Worm (Caenorhabditis elegans): ENCODE measurements around the gene C06A1.3.

The C06A1.3 gene

ce11 chrII:10542654-10543456 is 29.2 kb upstream of the C06A1.3 start (continued):
- TF ChIP-seq daf-16 (GFP tag; optimal IDR thresholded peaks at IDR 0.05) = no peak
- TF ChIP-seq daf-16 (tag; optimal IDR thresholded peaks at IDR 0.05) = peak; percentile 17
- TF ChIP-seq T26A8.4 (GFP tag; IDR thresholded peaks at IDR 0.05) = peak; percentile 51
- no peak for TF ChIP-seq nhr-42 (GFP tag; IDR thresholded peaks at IDR 0.05)
- TF ChIP-seq F44E2.7 (GFP tag; IDR thresholded peaks at IDR 0.05) = no peak
- TF ChIP-seq hlh-11 (tag; optimal IDR thresholded peaks at IDR 0.05) = no peak
- TF ChIP-seq lsy-2 (tag; optimal IDR thresholded peaks at IDR 0.05) = peak in 1 of 2 experiments; percentile 29
- TF ChIP-seq ztf-11 (tag; optimal IDR thresholded peaks at IDR 0.05) = no peak
- peak; percentile 66; the same call in 1 of the 2 replicates for TF ChIP-seq arid-1 (GFP tag; conservative IDR thresholded peaks at IDR 0.05)
- TF ChIP-seq nhr-48 (tag; optimal IDR thresholded peaks at IDR 0.05) = peak; percentile 7
- TF ChIP-seq zip-11 (GFP tag; IDR thresholded peaks at IDR 0.05) = no peak; the same call in 1 of the 2 replicates
- TF ChIP-seq R02D3.7 (tag; optimal IDR thresholded peaks at IDR 0.05) = no peak
- no peak for TF ChIP-seq cey-2 (tag; optimal IDR thresholded peaks at IDR 0.05; ENCODE audit: borderline replicate concordance, insufficient read depth)
- TF ChIP-seq egl-43 (GFP tag; IDR thresholded peaks at IDR 0.05) = peak; percentile 87
- peak in 1 of 2 experiments; percentile 7 for TF ChIP-seq mdl-1 (tag; optimal IDR thresholded peaks at IDR 0.05)
- no peak for TF ChIP-seq jun-1 (tag; optimal IDR thresholded peaks at IDR 0.05)
- 0 out of 2 replicates have a peak, but pooled peaks have one; percentile 6 for TF ChIP-seq F26F4.8 (GFP tag; conservative IDR thresholded peaks at IDR 0.05)

DNA sequence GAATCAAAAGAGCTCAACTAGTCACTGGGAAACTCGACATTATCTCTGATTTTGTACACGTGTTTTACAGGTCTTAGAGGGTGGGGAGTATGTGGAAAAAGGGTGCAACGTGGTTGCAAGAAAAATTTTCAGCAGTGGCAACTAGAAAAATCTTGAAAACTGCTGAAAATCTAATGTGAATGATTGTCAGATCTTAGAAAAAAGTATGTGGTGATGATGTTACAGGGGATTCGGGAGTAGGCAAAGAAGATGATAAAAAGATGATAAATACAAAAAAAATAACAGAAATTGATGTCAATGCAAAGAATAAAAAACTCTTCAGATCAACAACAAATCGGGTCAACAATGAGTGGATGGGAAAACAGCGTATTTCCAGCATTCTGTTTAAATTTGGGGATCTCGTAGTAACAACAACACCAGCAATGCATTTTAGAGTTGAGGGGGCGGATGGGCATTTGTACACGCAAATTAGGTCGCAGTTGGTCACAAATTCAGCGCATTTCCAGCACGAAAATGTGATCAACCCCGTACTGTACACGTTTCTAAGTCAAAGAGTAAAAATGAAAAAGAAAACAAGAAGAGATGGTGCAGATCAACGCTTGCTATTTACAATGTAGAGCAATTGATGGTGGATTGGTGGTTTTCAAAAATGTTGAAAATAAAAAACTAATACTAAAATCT is 28.5 kb upstream of the C06A1.3 start:
- TF ChIP-seq snpc-1.2 (GFP tag; IDR thresholded peaks at IDR 0.05) (no peak), ZK546.5 (tag; optimal IDR thresholded peaks at IDR 0.05) (no peak), nhr-76 (tag; optimal IDR thresholded peaks at IDR 0.05) (no peak), duxl-1 (tag; optimal IDR thresholded peaks at IDR 0.05; ENCODE audit: poor library complexity) (peak; percentile 42), lin-38 (GFP tag; IDR thresholded peaks at IDR 0.05) (no peak), lin-29 (GFP tag; IDR thresholded peaks at IDR 0.05) (peak; percentile 37; the same call in 1 of the 2 replicates), ztf-7 (tag; optimal IDR thresholded peaks at IDR 0.05) (no peak), mes-2 (tag; optimal IDR thresholded peaks at IDR 0.05; ENCODE audit: poor library complexity, severe bottlenecking) (no peak), ceh-82 (tag; optimal IDR thresholded peaks at IDR 0.05) (no peak), dmd-6 (GFP tag; IDR thresholded peaks at IDR 0.05) (peak; percentile 14), nhr-25 (tag; optimal IDR thresholded peaks at IDR 0.05; ENCODE audit: borderline replicate concordance, insufficient read depth) (no peak), skn-1 (tag; optimal IDR thresholded peaks at IDR 0.05) (no peak), spr-3 (GFP tag; optimal IDR thresholded peaks at IDR 0.05) (no peak), Y105C5A.15 (GFP tag; IDR thresholded peaks at IDR 0.05) (no peak), lim-7 (GFP tag; IDR thresholded peaks at IDR 0.05) (peak; percentile 52), daf-8 (GFP tag; IDR thresholded peaks at IDR 0.05) (no peak), nhr-48 (tag; optimal IDR thresholded peaks at IDR 0.05) (no peak), set-16 (GFP tag; IDR thresholded peaks at IDR 0.05) (no peak), F26F4.8 (GFP tag; conservative IDR thresholded peaks at IDR 0.05) (no peak), zfp-2 (tag; optimal IDR thresholded peaks at IDR 0.05) (no peak), nhr-41 (GFP tag; IDR thresholded peaks at IDR 0.05) (no peak), dmd-8 (GFP tag; IDR thresholded peaks at IDR 0.05) (no peak), ceh-44 (GFP tag; IDR thresholded peaks at IDR 0.05) (no peak), attf-4 (tag; optimal IDR thresholded peaks at IDR 0.05) (no peak), lsy-2 (tag; optimal IDR thresholded peaks at IDR 0.05) (peak in 1 of 2 experiments; percentile 2), hmg-1.1 (GFP tag; IDR thresholded peaks at IDR 0.05) (no peak; the same call in 1 of the 2 replicates), spr-1 (tag; optimal IDR thresholded peaks at IDR 0.05) (no peak), nhr-11 (tag; optimal IDR thresholded peaks at IDR 0.05) (peak; percentile 45), daf-16 (GFP tag; optimal IDR thresholded peaks at IDR 0.05) (peak in 1 of 2 experiments; percentile 42), daf-16 (tag; optimal IDR thresholded peaks at IDR 0.05) (no peak), dmd-9 (GFP tag; IDR thresholded peaks at IDR 0.05) (no peak), nhr-10 (tag; optimal IDR thresholded peaks at IDR 0.05) (no peak), aly-2 (tag; optimal IDR thresholded peaks at IDR 0.05) (no peak), nhr-28 (tag; optimal IDR thresholded peaks at IDR 0.05) (no peak), Y48G9A.11 (GFP tag; IDR thresholded peaks at IDR 0.05) (no peak; the same call in 1 of the 2 replicates)

Measured in whole organism, L4 larva.